Worm (Caenorhabditis elegans) whole organism, L3 larva: ENCODE data around the gene mcm-10.

ENCODE experiments used
- ceh-82 ChIP-seq: fragments of 150-350 bp; optimal IDR thresholded peaks from 2 replicates; lab custom pipeline; 2014; ENCODE audit warnings: missing biosample characterization, missing genetic modification characterization
- jun-1 ChIP-seq: fragments of 150-350 bp; optimal IDR thresholded peaks from 2 replicates; lab custom pipeline; 2014; ENCODE audit warnings: missing biosample characterization, missing genetic modification reagents, missing genetic modification characterization
- lin-15B ChIP-seq: fragments of 150-350 bp; optimal IDR thresholded peaks from 2 replicates; lab custom pipeline; 2014; ENCODE audit warnings: missing biosample characterization, missing genetic modification characterization
- mdl-1 ChIP-seq: fragments of 150-350 bp; optimal IDR thresholded peaks from 2 replicates; lab custom pipeline; 2014; ENCODE audit warnings: missing biosample characterization, missing genetic modification characterization
- pha-4 ChIP-seq: fragments of 150-350 bp; optimal IDR thresholded peaks from 2 replicates; lab custom pipeline; 2014; ENCODE audit warnings: missing biosample characterization, missing genetic modification reagents, missing genetic modification characterization
- pqm-1 ChIP-seq: fragments of 150-350 bp; optimal IDR thresholded peaks from 2 replicates; lab custom pipeline; 2017; ENCODE audit warnings: missing biosample characterization, missing genetic modification characterization, inconsistent platforms
- zag-1 ChIP-seq: fragments of 150-350 bp; optimal IDR thresholded peaks from 2 replicates; lab custom pipeline; 2014; ENCODE audit warnings: missing biosample characterization, missing genetic modification characterization

DNA sequence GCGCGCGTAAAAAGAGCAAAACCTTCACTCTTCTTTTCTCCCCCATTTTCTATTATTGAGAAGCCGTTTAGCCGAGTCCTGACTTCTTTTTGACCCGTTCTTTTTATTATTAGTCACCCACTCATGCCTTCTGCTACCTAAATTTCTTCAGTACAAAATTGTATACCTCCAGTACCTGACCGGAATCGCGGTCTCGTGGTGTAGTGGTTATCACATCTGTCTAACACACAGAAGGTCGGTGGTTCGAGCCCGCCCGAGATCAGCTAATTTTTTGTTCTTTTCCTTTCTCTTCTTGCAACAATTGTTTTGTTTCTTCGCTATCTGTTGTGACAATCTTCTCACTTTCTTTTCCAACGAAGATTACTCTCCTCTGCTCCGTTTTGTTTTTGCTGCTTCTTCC, 35.5 kb downstream of the mcm-10 start:
- TF ChIP-seq zag-1 (tag; lab: Kevin White, UChicago), result no peak
- TF ChIP-seq jun-1, result no peak
- peak; percentile 4 for TF ChIP-seq lin-15B (tag; lab: Kevin White, UChicago)
- TF ChIP-seq pqm-1 (tag; lab: Kevin White, UChicago), result peak; percentile 41
- no peak for TF ChIP-seq ceh-82 (tag; lab: Kevin White, UChicago)
- no peak for TF ChIP-seq mdl-1 (tag; lab: Kevin White, UChicago)
- no peak for TF ChIP-seq pha-4
